Fruit fly (Drosophila melanogaster) whole organism, wandering third instar larva: Measurements from ENCODE around the gene EMC2A.

Experiments used
- Abd-B ChIP-seq: fragments of >200 bp; optimal IDR thresholded peaks from 2 replicates; lab custom pipeline; 2017; ENCODE audit warnings: missing biosample characterization, missing genetic modification characterization
- CG32264 ChIP-seq: fragments of 200-800 bp; sonication (Bioruptor generic); optimal IDR thresholded peaks from 2 replicates; lab custom pipeline; 2016; ENCODE audit warnings: missing biosample characterization, missing genetic modification characterization
- CG9705 ChIP-seq: fragments of 200-800 bp; sonication (Bioruptor generic); optimal IDR thresholded peaks from 2 replicates; lab custom pipeline; 2018; ENCODE audit warnings: missing biosample characterization, mild to moderate bottlenecking, missing genetic modification characterization
- CrebA ChIP-seq: fragments of 200-800 bp; sonication (Bioruptor generic); optimal IDR thresholded peaks from 2 replicates; lab custom pipeline; 2016; ENCODE audit warnings: missing biosample characterization, mild to moderate bottlenecking, missing genetic modification characterization, borderline replicate concordance
- Dfd ChIP-seq: fragments of >200 bp; optimal IDR thresholded peaks from 2 replicates; lab custom pipeline; 2017; ENCODE audit warnings: missing biosample characterization, missing genetic modification characterization
- Dif ChIP-seq: fragments of 200-275, 200-300 bp; sonication (Bioruptor generic); optimal IDR thresholded peaks from 2 replicates; lab custom pipeline; 2018; ENCODE audit warnings: missing biosample characterization, missing genetic modification characterization; ENCODE audit not compliant: partially characterized antibody
- GATAd ChIP-seq: sonication (Bioruptor generic); optimal IDR thresholded peaks from 2 replicates; lab custom pipeline; 2016; ENCODE audit warnings: missing biosample characterization, missing genetic modification characterization
- HLH106 ChIP-seq: fragments of 200-800 bp; optimal IDR thresholded peaks from 3 replicates; lab custom pipeline; 2019; ENCODE audit warnings: missing biosample characterization, mild to moderate bottlenecking, missing genetic modification characterization, moderate library complexity
- Hnf4 ChIP-seq: fragments of 200-800 bp; sonication (Bioruptor generic); optimal IDR thresholded peaks from 2 replicates; lab custom pipeline; 2016; ENCODE audit warnings: missing biosample characterization, mild to moderate bottlenecking, missing genetic modification characterization
- Hr78 ChIP-seq: fragments of >200 bp; optimal IDR thresholded peaks from 2 replicates; lab custom pipeline; 2017; ENCODE audit warnings: missing biosample characterization, missing genetic modification characterization
- Hr83 ChIP-seq: fragments of 200-300 bp; sonication (Bioruptor generic); optimal IDR thresholded peaks from 2 replicates; lab custom pipeline; 2016; ENCODE audit warnings: missing biosample characterization, mild to moderate bottlenecking, missing genetic modification characterization, moderate library complexity; ENCODE audit not compliant: poor library complexity, severe bottlenecking
- Jra ChIP-seq: sonication (Bioruptor generic); optimal IDR thresholded peaks from 2 replicates; lab custom pipeline; 2016; ENCODE audit warnings: missing biosample characterization, missing genetic modification characterization
- Mio ChIP-seq: sonication (Bioruptor generic); optimal IDR thresholded peaks from 2 replicates; lab custom pipeline; 2016; ENCODE audit warnings: missing biosample characterization, missing genetic modification characterization
- Myc ChIP-seq: fragments of >200 bp; optimal IDR thresholded peaks from 2 replicates; lab custom pipeline; 2017
- N ChIP-seq: fragments of >200 bp; optimal IDR thresholded peaks from 2 replicates; lab custom pipeline; 2018; ENCODE audit warnings: missing biosample characterization, missing external identifiers, missing genetic modification characterization
- OdsH ChIP-seq: fragments of 200-800 bp; sonication (Bioruptor generic); optimal IDR thresholded peaks from 2 replicates; lab custom pipeline; 2016; ENCODE audit warnings: missing biosample characterization, mild to moderate bottlenecking, missing genetic modification characterization
- Rel ChIP-seq, 2 experiments: fragments of 200-800 bp; sonication (Bioruptor generic) in 1 of 2; optimal IDR thresholded peaks; 2 replicates in 1 of 2; 3 replicates in 1 of 2; lab custom pipeline; 2016 to 2019; ENCODE audit warnings: mild to moderate bottlenecking in 2 of 2, missing biosample characterization in 2 of 2, missing genetic modification characterization in 2 of 2, moderate library complexity in 1 of 2
- Sp1 ChIP-seq: fragments of 200-800 bp; sonication (Bioruptor generic); optimal IDR thresholded peaks from 3 replicates; lab custom pipeline; 2019; ENCODE audit warnings: missing biosample characterization, mild to moderate bottlenecking, missing genetic modification characterization, moderate library complexity
- Vsx2 ChIP-seq: fragments of 200-300, 225-300 bp; sonication (Bioruptor generic); optimal IDR thresholded peaks from 2 replicates; lab custom pipeline; 2018; ENCODE audit warnings: missing biosample characterization, missing genetic modification characterization; ENCODE audit not compliant: partially characterized antibody
- br ChIP-seq: fragments of 200-800 bp; sonication (Bioruptor generic); optimal IDR thresholded peaks from 2 replicates; lab custom pipeline; 2016; ENCODE audit warnings: missing biosample characterization, missing genetic modification characterization
- brk ChIP-seq: fragments of 200-800 bp; sonication (Bioruptor generic); optimal IDR thresholded peaks from 2 replicates; lab custom pipeline; 2016; ENCODE audit warnings: missing biosample characterization, mild to moderate bottlenecking, missing genetic modification characterization
- dl ChIP-seq, 2 experiments: fragments of 175-275, 200-275 bp in 1 of 2; fragments of 200-275 bp in 1 of 2; sonication (Bioruptor generic); optimal IDR thresholded peaks; lab custom pipeline; 2018; ENCODE audit warnings: mild to moderate bottlenecking in 2 of 2, missing biosample characterization in 2 of 2, missing genetic modification characterization in 2 of 2, moderate library complexity in 2 of 2; ENCODE audit not compliant: partially characterized antibody in 2 of 2, insufficient read depth in 1 of 2
- dmrt93B ChIP-seq: fragments of 200-800 bp; sonication (Bioruptor generic); optimal IDR thresholded peaks from 2 replicates; lab custom pipeline; 2018; ENCODE audit warnings: missing biosample characterization, mild to moderate bottlenecking, missing genetic modification characterization
- dsf ChIP-seq: sonication (Bioruptor generic); optimal IDR thresholded peaks from 2 replicates; lab custom pipeline; 2016; ENCODE audit warnings: missing biosample characterization, missing genetic modification characterization, borderline replicate concordance
- ey ChIP-seq: fragments of 200-800 bp; sonication (Bioruptor generic); optimal IDR thresholded peaks from 2 replicates; lab custom pipeline; 2016; ENCODE audit warnings: missing biosample characterization, missing genetic modification characterization
- foxo ChIP-seq, 2 experiments: fragments of 200-800 bp; sonication (Bioruptor generic); optimal IDR thresholded peaks; 2 replicates in 1 of 2; 3 replicates in 1 of 2; lab custom pipeline; 2016 to 2017; ENCODE audit warnings: missing biosample characterization in 2 of 2, missing genetic modification characterization in 2 of 2
- fru ChIP-seq: fragments of 200-800 bp; sonication (Bioruptor generic); optimal IDR thresholded peaks from 3 replicates; lab custom pipeline; 2016; ENCODE audit warnings: missing biosample characterization, mild to moderate bottlenecking, missing genetic modification characterization
- h ChIP-seq: fragments of 200-800 bp; sonication (Bioruptor generic); optimal IDR thresholded peaks from 3 replicates; lab custom pipeline; 2016; ENCODE audit warnings: missing biosample characterization, mild to moderate bottlenecking, missing genetic modification characterization
- jim ChIP-seq: fragments of 175-275, 200-325 bp; sonication (Bioruptor generic); optimal IDR thresholded peaks from 2 replicates; lab custom pipeline; 2016; ENCODE audit warnings: missing biosample characterization, mild to moderate bottlenecking, missing genetic modification characterization
- lola ChIP-seq: fragments of >200 bp; optimal IDR thresholded peaks from 2 replicates; lab custom pipeline; 2017; ENCODE audit warnings: missing biosample characterization, missing genetic modification characterization
- pan ChIP-seq: fragments of >200 bp; optimal IDR thresholded peaks from 2 replicates; lab custom pipeline; 2017
- psq ChIP-seq: fragments of 200-800 bp; sonication (Bioruptor generic); optimal IDR thresholded peaks from 3 replicates; lab custom pipeline; 2017; ENCODE audit warnings: missing biosample characterization, mild to moderate bottlenecking, missing genetic modification characterization, moderate library complexity
- rgr ChIP-seq: fragments of 200-800 bp; sonication (Bioruptor generic); optimal IDR thresholded peaks from 3 replicates; lab custom pipeline; 2016; ENCODE audit warnings: missing biosample characterization, mild to moderate bottlenecking, missing genetic modification characterization
- sage ChIP-seq: fragments of 200-800 bp; sonication (Bioruptor generic); optimal IDR thresholded peaks from 2 replicates; lab custom pipeline; 2016; ENCODE audit warnings: missing biosample characterization, mild to moderate bottlenecking, missing genetic modification characterization
- sv ChIP-seq: fragments of 200-800 bp; sonication (Bioruptor generic); optimal IDR thresholded peaks from 3 replicates; lab custom pipeline; 2016; ENCODE audit warnings: missing biosample characterization, missing genetic modification characterization
- tai ChIP-seq: sonication (Bioruptor generic); optimal IDR thresholded peaks from 2 replicates; lab custom pipeline; 2016; ENCODE audit warnings: missing biosample characterization, missing genetic modification characterization
- usp ChIP-seq: fragments of >200 bp; optimal IDR thresholded peaks from 2 replicates; lab custom pipeline; 2017; ENCODE audit warnings: missing biosample characterization, missing genetic modification characterization
- woc ChIP-seq: sonication (Bioruptor generic); optimal IDR thresholded peaks from 2 replicates; lab custom pipeline; 2016; ENCODE audit warnings: missing biosample characterization, mild to moderate bottlenecking, missing genetic modification characterization

The EMC2A gene

dm6 chr3R:16982108-16982707 lies 13.7 kb downstream of the EMC2A start, which contains the start of gene AhcyL2:
TSS of gene AhcyL2 (minus strand) at chr3R:16982158.
- no peak for TF ChIP-seq OdsH (GFP tag; lab: Kevin White, UChicago)
- peak; percentile 11 for TF ChIP-seq br (GFP tag; lab: Kevin White, UChicago)
- TF ChIP-seq Rel (GFP tag; optimal IDR thresholded peaks at IDR 0.05; lab: Kevin White, UChicago), result no peak
- TF ChIP-seq Rel (tag; optimal IDR thresholded peaks at IDR 0.05; lab: Kevin White, UChicago), result peak; percentile 84
- TF ChIP-seq Hr78 (GFP tag; lab: Kevin White, UChicago), result no peak
- TF ChIP-seq Myc (lab: Kevin White, UChicago), result no peak
- peak; percentile 45 for TF ChIP-seq Sp1 (GFP tag; lab: Kevin White, UChicago)
- TF ChIP-seq sv, result no peak
- no peak for TF ChIP-seq dsf (GFP tag; lab: Kevin White, UChicago)
- no peak for TF ChIP-seq pan
- TF ChIP-seq Hnf4 (GFP tag; lab: Kevin White, UChicago), result no peak
- TF ChIP-seq tai, result no peak
- no peak for TF ChIP-seq Abd-B (GFP tag; lab: Kevin White, UChicago)
- no peak for TF ChIP-seq rgr
- peak; percentile 19 for TF ChIP-seq Jra (GFP tag; lab: Kevin White, UChicago)
- TF ChIP-seq GATAd (GFP tag; lab: Kevin White, UChicago), result no peak
- TF ChIP-seq ey, result no peak
- no peak for TF ChIP-seq sage (GFP tag; lab: Kevin White, UChicago)
- TF ChIP-seq N, result no peak
- no peak for TF ChIP-seq Mio
- no peak for TF ChIP-seq fru (GFP tag; lab: Kevin White, UChicago)
- peak; percentile 79 for TF ChIP-seq brk (GFP tag; lab: Kevin White, UChicago)
- TF ChIP-seq dl (GFP tag; optimal IDR thresholded peaks at IDR 0.05; lab: Kevin White, UChicago; ENCODE audit: insufficient read depth in 1 of 2, partially characterized antibody in 2 of 2), result peak in 1 of 2 experiments; percentile 45
- no peak for TF ChIP-seq CG32264 (GFP tag; lab: Kevin White, UChicago)
- TF ChIP-seq woc, result no peak
- TF ChIP-seq lola (GFP tag; lab: Kevin White, UChicago), result no peak
- no peak for TF ChIP-seq Dfd (GFP tag; lab: Kevin White, UChicago)
- no peak for TF ChIP-seq dmrt93B (GFP tag; lab: Kevin White, UChicago)
- TF ChIP-seq usp, result no peak
- no peak for TF ChIP-seq CG9705 (GFP tag; lab: Kevin White, UChicago)
- no peak for TF ChIP-seq jim
- no peak for TF ChIP-seq Dif (GFP tag; lab: Kevin White, UChicago)
- no peak for TF ChIP-seq CrebA (GFP tag; lab: Kevin White, UChicago)
- TF ChIP-seq h, result peak; percentile 82
- TF ChIP-seq psq, result peak; percentile 10
- TF ChIP-seq foxo (GFP tag; optimal IDR thresholded peaks at IDR 0.05; lab: Kevin White, UChicago), result peak in 1 of 2 experiments; percentile 15
- no peak for TF ChIP-seq HLH106
- no peak for TF ChIP-seq Vsx2
- peak; percentile 8 for TF ChIP-seq Hr83

dm6 chr3R:16980958-16981623 lies 14.8 kb downstream of the EMC2A start:
- TF ChIP-seq OdsH (GFP tag; lab: Kevin White, UChicago), result no peak
- no peak for TF ChIP-seq fru (GFP tag; lab: Kevin White, UChicago)
- no peak for TF ChIP-seq Vsx2
- TF ChIP-seq dsf (GFP tag; lab: Kevin White, UChicago), result no peak
- TF ChIP-seq pan, result no peak
- no peak for TF ChIP-seq usp
- no peak for TF ChIP-seq rgr
- TF ChIP-seq CG32264 (GFP tag; lab: Kevin White, UChicago), result no peak
- no peak for TF ChIP-seq Sp1 (GFP tag; lab: Kevin White, UChicago)
- TF ChIP-seq Hr78 (GFP tag; lab: Kevin White, UChicago), result no peak
- TF ChIP-seq lola (GFP tag; lab: Kevin White, UChicago), result no peak
- TF ChIP-seq foxo (GFP tag; optimal IDR thresholded peaks at IDR 0.05; lab: Kevin White, UChicago), result no peak
- no peak for TF ChIP-seq ey
- no peak for TF ChIP-seq Jra (GFP tag; lab: Kevin White, UChicago)
- TF ChIP-seq sv, result no peak
- no peak for TF ChIP-seq Myc (lab: Kevin White, UChicago)
- TF ChIP-seq Hnf4 (GFP tag; lab: Kevin White, UChicago), result no peak
